Fruit fly (Drosophila melanogaster) whole organism, embryonic: Measurements from ENCODE around the gene CG7006.

Experiments
- B-H1 ChIP-seq: fragments of 200-800 bp; sonication (Bioruptor generic); IDR thresholded peaks from 3 replicates; pipeline ENCODE4 v1.3.6; 2022; ENCODE audit warnings: missing biosample characterization, missing genetic modification characterization
- C15 ChIP-seq: fragments of 200-800 bp; sonication (Bioruptor generic); IDR thresholded peaks from 3 replicates; pipeline ENCODE4 v1.3.6; 2022; ENCODE audit warnings: missing biosample characterization, missing genetic modification characterization
- CG4424 ChIP-seq: fragments of 200-800 bp; sonication (Bioruptor generic); optimal IDR thresholded peaks from 3 replicates; lab custom pipeline; 2016; ENCODE audit warnings: missing biosample characterization, missing genetic modification characterization
- Dll ChIP-seq: fragments of 200-800 bp; sonication (Bioruptor generic); IDR thresholded peaks from 4 replicates; pipeline ENCODE4 v1.3.6; 2022; ENCODE audit warnings: missing biosample characterization, missing genetic modification characterization; ENCODE audit not compliant: partially characterized antibody
- Max ChIP-seq: fragments of 200-800 bp; sonication (Bioruptor generic); optimal IDR thresholded peaks from 2 replicates; lab custom pipeline; 2016; ENCODE audit warnings: missing biosample characterization, mild to moderate bottlenecking, missing genetic modification characterization
- TFAM ChIP-seq: fragments of 200-800 bp; sonication (Bioruptor generic); optimal IDR thresholded peaks from 2 replicates; lab custom pipeline; 2017; ENCODE audit warnings: missing biosample characterization, missing genetic modification characterization, inconsistent platforms
- ap ChIP-seq: fragments of 200-800 bp; sonication (Bioruptor generic); IDR thresholded peaks from 2 replicates; pipeline ENCODE4 v1.3.6; 2022; ENCODE audit warnings: missing biosample characterization, missing genetic modification characterization
- lola ChIP-seq, 3 experiments: fragments of >200 bp in 2 of 3; fragments of 200-800 bp in 1 of 3; sonication (Bioruptor generic) in 1 of 3; optimal IDR thresholded peaks; 2 replicates each; lab custom pipeline; 2017 to 2019; ENCODE audit warnings: missing biosample characterization in 3 of 3, missing genetic modification characterization in 3 of 3, mild to moderate bottlenecking in 1 of 3, moderate library complexity in 1 of 3
- psq ChIP-seq: fragments of 200-800 bp; sonication (Bioruptor generic); optimal IDR thresholded peaks from 2 replicates; lab custom pipeline; 2017; ENCODE audit warnings: missing biosample characterization, missing genetic modification characterization
- zen ChIP-seq: fragments of 200-800 bp; sonication (Bioruptor generic); optimal IDR thresholded peaks from 3 replicates; lab custom pipeline; 2018; ENCODE audit warnings: missing biosample characterization, mild to moderate bottlenecking, missing genetic modification characterization, moderate library complexity
- zf30C ChIP-seq: fragments of 200-800 bp; sonication (Bioruptor generic); optimal IDR thresholded peaks from 3 replicates; lab custom pipeline; 2018; ENCODE audit warnings: missing biosample characterization, mild to moderate bottlenecking, missing genetic modification characterization

DNA sequence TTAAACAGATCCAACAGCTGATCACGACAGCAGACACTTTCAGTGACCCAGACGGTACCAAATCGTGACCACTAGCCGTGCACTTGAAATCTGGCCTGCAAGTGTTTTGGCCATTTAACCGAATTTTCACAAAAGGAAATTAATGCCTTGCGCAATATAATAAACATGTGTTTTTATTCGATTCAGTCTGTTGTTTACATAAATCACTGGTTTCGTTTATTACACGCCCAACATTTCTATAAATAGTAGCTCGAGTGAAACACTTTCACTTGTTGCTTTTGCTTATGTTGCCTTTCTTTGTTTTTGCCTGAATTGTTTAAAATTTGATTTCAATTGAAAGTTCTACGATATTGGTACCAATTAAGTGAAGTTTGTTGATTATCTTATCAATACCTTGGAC lies 38.0 kb upstream of the CG7006 start:
- TF ChIP-seq zf30C (GFP tag; lab: Kevin White, UChicago) (no peak), TFAM (GFP tag; lab: Kevin White, UChicago) (no peak), Dll (GFP tag; lab: Robert Waterston, UW) (no peak), psq (no peak), ap (GFP tag; lab: Robert Waterston, UW) (no peak), lola (GFP tag; optimal IDR thresholded peaks at IDR 0.05; lab: Kevin White, UChicago) (no peak), CG4424 (no peak), zen (tag; lab: Kevin White, UChicago) (no peak), B-H1 (no peak), C15 (GFP tag; lab: Robert Waterston, UW) (no peak), Max (GFP tag; lab: Kevin White, UChicago) (no peak)
